In the genomic region with DNA sequence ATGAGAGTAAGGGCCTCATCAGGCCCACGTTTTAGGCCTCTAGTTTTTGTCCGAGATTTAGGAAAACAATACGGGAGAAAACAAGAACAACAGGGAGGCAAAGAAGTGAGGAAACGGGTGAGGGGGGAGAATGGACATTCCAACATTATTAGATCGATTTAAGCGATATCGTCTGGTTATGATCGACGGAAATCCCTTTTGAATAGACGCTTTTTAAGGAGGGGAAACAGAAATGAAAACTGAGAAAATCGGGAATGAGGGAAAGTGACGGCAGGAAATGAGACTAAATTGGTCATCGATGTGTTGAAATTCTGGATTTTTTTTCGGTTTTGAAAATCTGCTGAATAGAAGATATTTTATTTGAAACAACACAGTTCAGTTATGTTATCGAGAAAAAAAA, we compare ENCODE assay signal across 2 worm cellular contexts.
A peak's percentile ranks its signal among the peaks of the same experiment; 100 is the strongest.
TF ChIP-seq lines count a peak whose summit lies in the region.

A gene (minus strand): TSS at position 101 of the 400 bp plus-strand sequence.

TF ChIP-seq in whole organism, L4 larva, 104 proteins besides CTCF, POLR2A, EP300 and RAD21:
- TF ChIP-seq dmd-8 (GFP tag; IDR thresholded peaks at IDR 0.05; lab: Robert Waterston, UW) = 0 out of 2 replicates have a peak, but pooled peaks have one; percentile 31
- no peak for TF ChIP-seq pqm-1 (tag; optimal IDR thresholded peaks at IDR 0.05; lab: Kevin White, UChicago)
TF ChIP-seq in whole organism, L4 larva: peak in this region for 1.

TF ChIP-seq in whole organism, mixed stage, embryonic, 35 proteins besides CTCF, POLR2A, EP300 and RAD21:
- no peak for TF ChIP-seq elt-1 (tag; optimal IDR thresholded peaks at IDR 0.05; lab: Kevin White, UChicago; ENCODE audit: borderline replicate concordance, insufficient read depth)
- TF ChIP-seq blmp-1 (tag; optimal IDR thresholded peaks at IDR 0.05; lab: Kevin White, UChicago) = peak; percentile 26
- TF ChIP-seq ham-2 (GFP tag; optimal IDR thresholded peaks at IDR 0.05; lab: Kevin White, UChicago) = no peak
- no peak for TF ChIP-seq mep-1 (tag; optimal IDR thresholded peaks at IDR 0.05; lab: Kevin White, UChicago)
- no peak for TF ChIP-seq lin-13 (tag; optimal IDR thresholded peaks at IDR 0.05; lab: Kevin White, UChicago)
- TF ChIP-seq lin-32 (GFP tag; optimal IDR thresholded peaks at IDR 0.05; lab: Kevin White, UChicago) = no peak
- no peak for TF ChIP-seq nhr-12 (tag; optimal IDR thresholded peaks at IDR 0.05; lab: Kevin White, UChicago)
- no peak for TF ChIP-seq zip-8 (tag; optimal IDR thresholded peaks at IDR 0.05; lab: Kevin White, UChicago)
TF ChIP-seq in whole organism, mixed stage, embryonic: peak in this region for 1.
